Worm (Caenorhabditis elegans): ENCODE measurements around the gene grl-30.

- TF ChIP-seq flt-1 (GFP tag; IDR thresholded peaks at IDR 0.05): no peak
- TF ChIP-seq ztf-29 (GFP tag; IDR thresholded peaks at IDR 0.05): no peak
- TF ChIP-seq ztf-23 (GFP tag; IDR thresholded peaks at IDR 0.05): no peak
- no peak for TF ChIP-seq med-1 (GFP tag; optimal IDR thresholded peaks at IDR 0.05; ENCODE audit: insufficient read depth)
Measured at ce11 chrV:3552740-3553469, 3.2 kb upstream of the grl-30 start, which contains the start of gene T24A6.20.

Data from whole organism, midembryonic.